Worm (Caenorhabditis elegans): ENCODE data around the gene K08H10.6.

The K08H10.6 gene

DNA sequence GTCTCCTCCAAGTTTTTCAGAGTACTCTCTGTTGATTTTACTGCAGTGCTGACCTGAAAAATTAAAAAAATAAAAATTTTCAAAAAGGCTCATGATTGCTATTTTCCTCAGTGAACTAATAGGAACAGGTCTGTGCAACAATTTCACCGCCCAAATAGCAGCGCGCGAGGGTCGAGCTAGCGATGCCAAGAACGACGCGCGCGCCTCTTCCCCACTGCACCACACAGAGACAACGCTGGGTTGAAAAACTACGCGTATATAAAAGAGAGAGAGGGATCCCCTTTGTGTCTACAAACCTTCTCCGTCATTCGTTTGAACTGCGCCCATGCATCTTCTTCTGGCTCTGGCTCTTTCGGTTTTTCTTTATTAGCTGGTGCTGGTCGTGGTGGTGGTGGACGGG lies 25.6 kb downstream of the K08H10.6 start (continued):
- TF ChIP-seq F37D6.2 (tag; optimal IDR thresholded peaks at IDR 0.05): peak; percentile 79
- TF ChIP-seq lin-1 (GFP tag; IDR thresholded peaks at IDR 0.05): peak; percentile 94
- peak; percentile 83 for TF ChIP-seq lir-3 (tag; optimal IDR thresholded peaks at IDR 0.05)
- peak; percentile 94 for TF ChIP-seq nhr-111 (GFP tag; optimal IDR thresholded peaks at IDR 0.05)
- peak; percentile 79 for TF ChIP-seq zfp-3 (GFP tag; conservative IDR thresholded peaks at IDR 0.05)
- peak; percentile 96 for TF ChIP-seq dmd-8 (GFP tag; IDR thresholded peaks at IDR 0.05)
- no peak for TF ChIP-seq nhr-25 (tag; optimal IDR thresholded peaks at IDR 0.05; ENCODE audit: borderline replicate concordance, insufficient read depth)
- TF ChIP-seq zfp-2 (tag; optimal IDR thresholded peaks at IDR 0.05): peak; percentile 47
- TF ChIP-seq pqm-1 (tag; optimal IDR thresholded peaks at IDR 0.05): no peak
- peak; percentile 92 for TF ChIP-seq nhr-42 (GFP tag; IDR thresholded peaks at IDR 0.05)
- TF ChIP-seq unc-130 (GFP tag; optimal IDR thresholded peaks at IDR 0.05): peak; percentile 82
- peak; percentile 87 for TF ChIP-seq spr-3 (GFP tag; optimal IDR thresholded peaks at IDR 0.05)
- peak; percentile 42 to 62 for TF ChIP-seq hif-1 (tag; optimal IDR thresholded peaks at IDR 0.05)
- peak; percentile 59; the same call in 1 of the 2 replicates for TF ChIP-seq ZK337.2 (GFP tag; IDR thresholded peaks at IDR 0.05)
- TF ChIP-seq ztf-11 (tag; optimal IDR thresholded peaks at IDR 0.05): no peak
- TF ChIP-seq hmg-1.1 (GFP tag; IDR thresholded peaks at IDR 0.05): peak; percentile 93
- TF ChIP-seq daf-16 (GFP tag; optimal IDR thresholded peaks at IDR 0.05): peak; percentile 79 to 96
- no peak for TF ChIP-seq daf-16 (tag; optimal IDR thresholded peaks at IDR 0.05)
- no peak for TF ChIP-seq snpc-4 (tag; optimal IDR thresholded peaks at IDR 0.05)
- TF ChIP-seq snpc-1.2 (GFP tag; IDR thresholded peaks at IDR 0.05): peak; percentile 93
- peak; percentile 17 for TF ChIP-seq nhr-6 (tag; optimal IDR thresholded peaks at IDR 0.05)
- peak; percentile 76 for TF ChIP-seq mep-1 (tag; optimal IDR thresholded peaks at IDR 0.05)
- peak; percentile 89 for TF ChIP-seq mes-2 (tag; optimal IDR thresholded peaks at IDR 0.05; ENCODE audit: poor library complexity, severe bottlenecking)
- TF ChIP-seq ZK546.5 (tag; optimal IDR thresholded peaks at IDR 0.05): no peak
- peak; percentile 95 for TF ChIP-seq gei-8 (GFP tag; optimal IDR thresholded peaks at IDR 0.05)
- TF ChIP-seq nhr-11 (tag; optimal IDR thresholded peaks at IDR 0.05): no peak
- no peak for TF ChIP-seq cey-2 (tag; optimal IDR thresholded peaks at IDR 0.05; ENCODE audit: borderline replicate concordance, insufficient read depth)
- TF ChIP-seq aly-2 (tag; optimal IDR thresholded peaks at IDR 0.05): no peak
- TF ChIP-seq nhr-41 (GFP tag; IDR thresholded peaks at IDR 0.05): peak; percentile 98
- TF ChIP-seq Y105C5A.15 (GFP tag; IDR thresholded peaks at IDR 0.05): peak; percentile 95; the same call in 1 of the 2 replicates
- peak; percentile 99 for TF ChIP-seq egl-43 (GFP tag; IDR thresholded peaks at IDR 0.05)
- no peak for TF ChIP-seq nhr-10 (tag; optimal IDR thresholded peaks at IDR 0.05)

DNA sequence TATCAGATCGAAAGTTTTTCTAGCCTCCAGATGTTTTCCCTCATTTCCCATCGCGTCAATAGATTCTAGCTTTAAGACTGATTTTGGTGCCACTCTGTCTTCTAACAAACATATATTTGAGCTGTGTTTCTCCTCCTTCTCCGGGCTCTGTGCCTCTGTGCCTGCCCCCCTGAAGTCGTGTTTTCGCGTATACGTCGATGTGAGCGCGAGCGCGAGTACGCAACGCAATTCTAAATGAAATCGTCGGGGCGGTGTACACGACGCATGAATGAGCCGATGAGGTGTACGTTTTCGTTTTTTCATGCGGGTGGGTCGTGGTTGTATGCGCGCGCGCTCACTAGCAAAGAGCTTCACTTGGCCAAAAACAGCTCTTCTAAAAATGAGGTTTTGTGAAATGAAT lies 29.8 kb downstream of the K08H10.6 start:
- no peak for TF ChIP-seq Y48G9A.11 (GFP tag; IDR thresholded peaks at IDR 0.05)
- TF ChIP-seq mep-1 (tag; optimal IDR thresholded peaks at IDR 0.05): no peak
- TF ChIP-seq F44E2.7 (GFP tag; IDR thresholded peaks at IDR 0.05): 0 out of 2 replicates have a peak, but pooled peaks have one; percentile 43
- TF ChIP-seq D1046.2 (GFP tag; IDR thresholded peaks at IDR 0.05): 0 out of 2 replicates have a peak, but pooled peaks have one; percentile 67
- no peak for TF ChIP-seq duxl-1 (tag; optimal IDR thresholded peaks at IDR 0.05; ENCODE audit: poor library complexity)
- peak; percentile 56; the same call in 1 of the 2 replicates for TF ChIP-seq egl-43 (GFP tag; IDR thresholded peaks at IDR 0.05)

DNA sequence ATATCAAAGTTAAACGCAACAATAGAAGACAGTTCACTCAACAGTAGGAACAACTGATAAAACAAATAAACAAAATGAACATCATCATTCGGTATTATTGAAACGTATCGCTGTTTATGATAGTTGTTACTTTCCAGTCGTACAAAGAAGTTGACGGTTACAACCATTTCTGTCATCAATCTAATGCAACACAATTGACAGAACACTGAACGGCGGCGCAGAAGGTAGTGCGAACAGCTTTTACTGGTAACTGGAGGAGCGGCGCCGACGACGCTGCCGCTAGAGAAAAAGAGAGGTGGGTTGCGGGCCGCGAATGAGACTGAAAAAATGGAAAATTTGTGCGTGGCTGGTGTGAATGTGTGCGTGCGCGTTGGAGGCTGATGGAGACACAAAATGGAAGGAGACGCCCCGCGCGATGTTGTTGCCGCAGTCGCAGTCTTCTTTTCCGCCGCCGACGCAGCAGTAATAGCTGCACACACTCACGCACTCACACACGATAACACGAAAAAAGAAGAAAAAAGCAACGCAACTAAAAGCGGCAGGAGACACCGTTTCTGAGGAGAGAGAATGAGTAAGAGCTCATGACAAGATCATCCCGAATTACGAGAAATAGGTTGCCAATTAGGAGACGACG lies 31.4 kb downstream of the K08H10.6 start:
- TF ChIP-seq pqm-1 (tag; optimal IDR thresholded peaks at IDR 0.05) (no peak), Y75B8A.6 (GFP tag; IDR thresholded peaks at IDR 0.05) (no peak), hmg-1.1 (GFP tag; IDR thresholded peaks at IDR 0.05) (peak; percentile 34; the same call in 1 of the 2 replicates), set-16 (GFP tag; IDR thresholded peaks at IDR 0.05) (peak; percentile 57; the same call in 1 of the 2 replicates), D1046.2 (GFP tag; IDR thresholded peaks at IDR 0.05) (0 out of 2 replicates have a peak, but pooled peaks have one; percentile 4), rbr-2 (tag; optimal IDR thresholded peaks at IDR 0.05) (peak; percentile 29), unc-62 (GFP tag; optimal IDR thresholded peaks at IDR 0.05 in 1 of 2) (peak in 1 of 2 experiments; percentile 96), unc-62 (tag; optimal IDR thresholded peaks at IDR 0.05) (no peak), egl-43 (GFP tag; IDR thresholded peaks at IDR 0.05) (0 out of 2 replicates have a peak, but pooled peaks have one; percentile 62)
